Worm (Caenorhabditis elegans) whole organism, mixed stage, embryonic: ENCODE results near the gene K07F5.7.

Source experiments
- M03D4.4 ChIP-seq: sonication (generic microtip); optimal IDR thresholded peaks from 2 replicates; lab custom pipeline; 2017; ENCODE audit warnings: mild to moderate bottlenecking, missing genetic modification characterization, missing compliant biosample characterization
- ces-1 ChIP-seq: fragments of 150-350 bp; optimal IDR thresholded peaks from 2 replicates; lab custom pipeline; 2014; ENCODE audit warnings: missing biosample characterization, missing genetic modification reagents, missing genetic modification characterization
- elt-3 ChIP-seq: fragments of 150-350 bp; optimal IDR thresholded peaks from 2 replicates; lab custom pipeline; 2014; ENCODE audit warnings: missing biosample characterization, missing genetic modification characterization
- flh-1 ChIP-seq: fragments of 200-800 bp; sonication (Bioruptor generic); optimal IDR thresholded peaks from 2 replicates; lab custom pipeline; 2018; ENCODE audit warnings: mild to moderate bottlenecking, missing genetic modification characterization, moderate library complexity, missing compliant biosample characterization
- lin-13 ChIP-seq: fragments of 150-350 bp; optimal IDR thresholded peaks from 2 replicates; lab custom pipeline; 2014; ENCODE audit warnings: missing biosample characterization, missing genetic modification characterization
- lsy-2 ChIP-seq: fragments of 150-350 bp; optimal IDR thresholded peaks from 2 replicates; lab custom pipeline; 2014; ENCODE audit warnings: missing biosample characterization, missing genetic modification characterization
- nhr-12 ChIP-seq: fragments of 150-350 bp; optimal IDR thresholded peaks from 2 replicates; lab custom pipeline; 2014; ENCODE audit warnings: missing biosample characterization, missing genetic modification characterization
- nhr-237 ChIP-seq: fragments of 150-350 bp; optimal IDR thresholded peaks from 2 replicates; lab custom pipeline; 2014; ENCODE audit warnings: missing biosample characterization, missing genetic modification characterization
- pha-4 ChIP-seq: fragments of 150-350 bp; optimal IDR thresholded peaks from 2 replicates; lab custom pipeline; 2018; ENCODE audit warnings: missing biosample characterization, missing genetic modification reagents, missing genetic modification characterization
- sem-2 ChIP-seq: fragments of 200-800 bp; sonication (Bioruptor generic); optimal IDR thresholded peaks from 2 replicates; lab custom pipeline; 2018; ENCODE audit warnings: mild to moderate bottlenecking, missing genetic modification characterization, missing compliant biosample characterization
- snpc-4 ChIP-seq: fragments of 150-350 bp; optimal IDR thresholded peaks from 2 replicates; lab custom pipeline; 2014; ENCODE audit warnings: missing biosample characterization, missing genetic modification characterization
- tbx-8 ChIP-seq: fragments of 200-800 bp; sonication (Bioruptor generic); optimal IDR thresholded peaks from 2 replicates; lab custom pipeline; 2018; ENCODE audit warnings: mild to moderate bottlenecking, missing genetic modification characterization, moderate library complexity, missing compliant biosample characterization

DNA sequence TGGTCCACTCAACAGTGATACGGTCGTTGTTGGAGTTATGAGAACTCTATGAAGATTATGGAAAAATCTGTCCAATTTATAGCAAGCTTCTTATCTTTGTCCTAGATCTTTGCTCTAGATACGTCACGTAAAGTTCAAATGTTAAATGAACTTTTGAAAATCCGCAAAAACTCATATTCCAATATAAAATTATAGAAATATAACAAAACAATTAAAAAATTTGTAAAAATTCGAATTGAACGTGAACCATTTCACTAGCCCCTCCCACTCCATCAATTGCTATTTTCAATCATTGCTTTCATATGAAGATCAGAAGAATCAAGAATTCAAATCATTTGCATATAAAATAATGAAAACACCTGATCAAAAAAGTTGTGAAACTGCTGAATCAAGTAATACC is 15.4 kb downstream of the K07F5.7 start, which contains the start of gene kin-21:
- TF ChIP-seq nhr-237 (tag; lab: Kevin White, UChicago) (no peak), lsy-2 (tag; lab: Kevin White, UChicago) (no peak), pha-4 (tag; lab: Kevin White, UChicago) (no peak), tbx-8 (no peak), snpc-4 (tag; lab: Kevin White, UChicago) (no peak), lin-13 (tag; lab: Kevin White, UChicago) (no peak), flh-1 (GFP tag; lab: Kevin White, UChicago) (no peak), nhr-12 (tag; lab: Kevin White, UChicago) (no peak), ces-1 (GFP tag; lab: Kevin White, UChicago) (no peak), M03D4.4 (tag; lab: Kevin White, UChicago) (no peak), sem-2 (no peak), elt-3 (no peak)
